Worm (Caenorhabditis elegans): ENCODE measurements around the gene srd-54.

- no peak for TF ChIP-seq fkh-4 (tag; optimal IDR thresholded peaks at IDR 0.05; ENCODE audit: borderline replicate concordance)
- no peak for TF ChIP-seq hlh-17 (GFP tag; optimal IDR thresholded peaks at IDR 0.05; ENCODE audit: borderline replicate concordance)
- no peak for TF ChIP-seq mef-2 (tag; optimal IDR thresholded peaks at IDR 0.05)
- TF ChIP-seq alr-1 (tag; optimal IDR thresholded peaks at IDR 0.05; ENCODE audit: borderline replicate concordance), result no peak
- TF ChIP-seq nhr-90 (tag; optimal IDR thresholded peaks at IDR 0.05; ENCODE audit: poor library complexity), result peak; percentile 8
- TF ChIP-seq aha-1 (tag; optimal IDR thresholded peaks at IDR 0.05), result no peak
- no peak for TF ChIP-seq elt-2 (tag; optimal IDR thresholded peaks at IDR 0.05)
- TF ChIP-seq egl-27 (tag; optimal IDR thresholded peaks at IDR 0.05), result no peak
- TF ChIP-seq nhr-237 (tag; optimal IDR thresholded peaks at IDR 0.05), result no peak
- TF ChIP-seq tbx-2 (tag; optimal IDR thresholded peaks at IDR 0.05), result no peak
- TF ChIP-seq nhr-11 (tag; optimal IDR thresholded peaks at IDR 0.05), result no peak
- TF ChIP-seq nhr-76 (tag; optimal IDR thresholded peaks at IDR 0.05), result no peak
Observed at ce11 chrII:7397273-7397840, 35.1 kb upstream of the srd-54 start.
